Fruit fly (Drosophila melanogaster) whole organism, prepupa: Measurements from ENCODE around the gene yuri.

Experiments used
- CG10669 ChIP-seq: fragments of 200-800 bp; sonication (Bioruptor generic); optimal IDR thresholded peaks from 3 replicates; lab custom pipeline; 2018; ENCODE audit warnings: missing biosample characterization, mild to moderate bottlenecking, missing genetic modification characterization, moderate library complexity
- CG11294 ChIP-seq: fragments of 200-800 bp; sonication (Bioruptor generic); IDR thresholded peaks from 2 replicates; pipeline ENCODE4 v1.3.6; 2022; ENCODE audit warnings: missing biosample characterization, missing genetic modification characterization
- CG11762 ChIP-seq: fragments of 200-800 bp; sonication (Bioruptor generic); optimal IDR thresholded peaks from 3 replicates; lab custom pipeline; 2016; ENCODE audit warnings: missing biosample characterization, missing genetic modification characterization; ENCODE audit not compliant: insufficient read depth
- CG11902 ChIP-seq: fragments of 200-800 bp; sonication (Bioruptor generic); optimal IDR thresholded peaks from 3 replicates; lab custom pipeline; 2016; ENCODE audit warnings: missing biosample characterization, missing genetic modification characterization
- CG16779 ChIP-seq: fragments of 200-800 bp; sonication (Bioruptor generic); optimal IDR thresholded peaks from 3 replicates; lab custom pipeline; 2017; ENCODE audit warnings: missing biosample characterization, mild to moderate bottlenecking, missing genetic modification characterization
- CG3032 ChIP-seq: fragments of 200-800 bp; optimal IDR thresholded peaks from 2 replicates; lab custom pipeline; 2019; ENCODE audit warnings: missing biosample characterization, mild to moderate bottlenecking, missing genetic modification characterization, moderate library complexity
- CG31627 ChIP-seq: fragments of 200-800 bp; sonication (Bioruptor generic); optimal IDR thresholded peaks from 3 replicates; lab custom pipeline; 2016; ENCODE audit warnings: missing biosample characterization, missing genetic modification characterization
- CG32006 ChIP-seq: fragments of 200-800 bp; sonication (Bioruptor generic); optimal IDR thresholded peaks from 3 replicates; lab custom pipeline; 2017; ENCODE audit warnings: missing biosample characterization, mild to moderate bottlenecking, missing genetic modification characterization
- CG34406 ChIP-seq: fragments of 200-800 bp; sonication (Bioruptor generic); optimal IDR thresholded peaks from 3 replicates; lab custom pipeline; 2016; ENCODE audit warnings: missing biosample characterization, missing genetic modification characterization
- CG6163 ChIP-seq: fragments of 200-800 bp; sonication (Bioruptor generic); IDR thresholded peaks from 3 replicates; pipeline ENCODE4 v1.3.6; 2022; ENCODE audit warnings: missing biosample characterization, missing genetic modification characterization
- CG6276 ChIP-seq: fragments of 200-800 bp; sonication (Bioruptor generic); optimal IDR thresholded peaks from 2 replicates; lab custom pipeline; 2017; ENCODE audit warnings: missing biosample characterization, mild to moderate bottlenecking, missing genetic modification characterization
- CG6792 ChIP-seq: fragments of 200-800 bp; sonication (Bioruptor generic); optimal IDR thresholded peaks from 3 replicates; lab custom pipeline; 2016; ENCODE audit warnings: missing biosample characterization, missing genetic modification characterization
- CG8119 ChIP-seq: fragments of 200-800 bp; sonication (Bioruptor generic); IDR thresholded peaks from 3 replicates; pipeline ENCODE4 v1.3.6; 2022; ENCODE audit warnings: missing biosample characterization, missing genetic modification characterization
- CG8319 ChIP-seq: fragments of 200-800 bp; sonication (Bioruptor generic); optimal IDR thresholded peaks from 3 replicates; lab custom pipeline; 2016; ENCODE audit warnings: missing biosample characterization, missing genetic modification characterization
- CG8632 ChIP-seq: fragments of 200-800 bp; sonication (Bioruptor generic); optimal IDR thresholded peaks from 3 replicates; lab custom pipeline; 2016; ENCODE audit warnings: missing biosample characterization, missing genetic modification characterization
- CG9139 ChIP-seq: fragments of 200-800 bp; sonication (Bioruptor generic); optimal IDR thresholded peaks from 3 replicates; lab custom pipeline; 2017; ENCODE audit warnings: missing biosample characterization, mild to moderate bottlenecking, missing genetic modification characterization
- Eip75B ChIP-seq: fragments of 200-800 bp; sonication (Bioruptor generic); optimal IDR thresholded peaks from 3 replicates; lab custom pipeline; 2016; ENCODE audit warnings: missing biosample characterization, missing genetic modification characterization
- Eip93F ChIP-seq: fragments of 200-800 bp; sonication (Bioruptor generic); optimal IDR thresholded peaks from 2 replicates; lab custom pipeline; 2016; ENCODE audit warnings: missing biosample characterization, mild to moderate bottlenecking, missing genetic modification characterization
- Ets21C ChIP-seq: fragments of 200-800 bp; sonication (Bioruptor generic); optimal IDR thresholded peaks from 3 replicates; lab custom pipeline; 2016; ENCODE audit warnings: missing biosample characterization, missing genetic modification characterization
- Ets96B ChIP-seq: fragments of 200-800 bp; optimal IDR thresholded peaks from 2 replicates; lab custom pipeline; 2019; ENCODE audit warnings: missing biosample characterization, mild to moderate bottlenecking, missing genetic modification characterization, moderate library complexity
- Hr39 ChIP-seq: fragments of 200-800 bp; sonication (Bioruptor generic); optimal IDR thresholded peaks from 2 replicates; lab custom pipeline; 2016; ENCODE audit warnings: missing biosample characterization, missing genetic modification characterization
- OdsH ChIP-seq: fragments of 200-800 bp; sonication (Bioruptor generic); optimal IDR thresholded peaks from 3 replicates; lab custom pipeline; 2016; ENCODE audit warnings: missing biosample characterization, missing genetic modification characterization
- Smox ChIP-seq: fragments of 200-800 bp; sonication (Bioruptor generic); optimal IDR thresholded peaks from 3 replicates; lab custom pipeline; 2016; ENCODE audit warnings: missing biosample characterization, missing genetic modification characterization
- Sox102F ChIP-seq: fragments of 200-800 bp; sonication (Bioruptor generic); optimal IDR thresholded peaks from 2 replicates; lab custom pipeline; 2016; ENCODE audit warnings: missing biosample characterization, mild to moderate bottlenecking, missing genetic modification characterization
- Sox15 ChIP-seq: fragments of 200-800 bp; sonication (Bioruptor generic); optimal IDR thresholded peaks from 3 replicates; lab custom pipeline; 2016; ENCODE audit warnings: missing biosample characterization, missing genetic modification characterization
- cyc ChIP-seq: fragments of 200-800 bp; sonication (Bioruptor generic); optimal IDR thresholded peaks from 3 replicates; lab custom pipeline; 2016; ENCODE audit warnings: missing biosample characterization, missing genetic modification characterization
- dac ChIP-seq: fragments of 200-800 bp; sonication (Bioruptor generic); optimal IDR thresholded peaks from 2 replicates; lab custom pipeline; 2017; ENCODE audit warnings: missing biosample characterization, mild to moderate bottlenecking, missing genetic modification characterization
- eg ChIP-seq: fragments of 200-800 bp; sonication (Bioruptor generic); IDR thresholded peaks from 3 replicates; pipeline ENCODE4 v1.3.6; 2022; ENCODE audit warnings: missing biosample characterization, missing genetic modification characterization
- esn ChIP-seq: fragments of 200-800 bp; sonication (Bioruptor generic); optimal IDR thresholded peaks from 2 replicates; lab custom pipeline; 2016; ENCODE audit warnings: missing biosample characterization, mild to moderate bottlenecking, missing genetic modification characterization, moderate library complexity
- fd59A ChIP-seq: fragments of 200-800 bp; sonication (Bioruptor generic); optimal IDR thresholded peaks from 2 replicates; lab custom pipeline; 2017; ENCODE audit warnings: missing biosample characterization, mild to moderate bottlenecking, missing genetic modification characterization, missing genetic modification reagents
- fd85E ChIP-seq: fragments of 200-800 bp; sonication (Bioruptor generic); optimal IDR thresholded peaks from 3 replicates; lab custom pipeline; 2016; ENCODE audit warnings: missing biosample characterization, missing genetic modification characterization
- fkh ChIP-seq: fragments of 200-800 bp; sonication (Bioruptor generic); optimal IDR thresholded peaks from 3 replicates; lab custom pipeline; 2017; ENCODE audit warnings: missing biosample characterization, mild to moderate bottlenecking, missing genetic modification characterization, moderate library complexity
- pdm3 ChIP-seq: fragments of 200-800 bp; sonication (Bioruptor generic); optimal IDR thresholded peaks from 3 replicates; lab custom pipeline; 2016; ENCODE audit warnings: missing biosample characterization, missing genetic modification characterization
- salr ChIP-seq, 2 experiments: fragments of 200-800 bp; sonication (Bioruptor generic); optimal IDR thresholded peaks; 3 replicates each; lab custom pipeline; 2016 to 2018; ENCODE audit warnings: missing biosample characterization in 2 of 2, missing genetic modification characterization in 2 of 2, mild to moderate bottlenecking in 1 of 2
- spab ChIP-seq: fragments of 200-800 bp; sonication (Bioruptor generic); optimal IDR thresholded peaks from 2 replicates; lab custom pipeline; 2017; ENCODE audit warnings: missing biosample characterization, mild to moderate bottlenecking, missing genetic modification characterization, missing genetic modification reagents
- ss ChIP-seq, 2 experiments: fragments of 200-800 bp; sonication (Bioruptor generic); optimal IDR thresholded peaks; 2 replicates in 1 of 2; 3 replicates in 1 of 2; lab custom pipeline; 2017 to 2018; ENCODE audit warnings: mild to moderate bottlenecking in 2 of 2, missing biosample characterization in 2 of 2, missing genetic modification characterization in 2 of 2, moderate library complexity in 1 of 2
- svp ChIP-seq: fragments of 200-800 bp; sonication (Bioruptor generic); peaks from one replicate; lab custom pipeline; 2016; ENCODE audit warnings: missing biosample characterization, missing genetic modification characterization
- topi ChIP-seq: fragments of 200-800 bp; sonication (Bioruptor generic); optimal IDR thresholded peaks from 3 replicates; lab custom pipeline; 2016; ENCODE audit warnings: missing biosample characterization, missing genetic modification characterization
- vri ChIP-seq: fragments of 200-800 bp; sonication (Bioruptor generic); optimal IDR thresholded peaks from 3 replicates; lab custom pipeline; 2016; ENCODE audit warnings: missing biosample characterization, mild to moderate bottlenecking, missing genetic modification characterization

Gene yuri

dm6 chr2L:15304359-15304758, 39.9 kb upstream of the yuri start (continued):
- TF ChIP-seq Eip75B (GFP tag; lab: Kevin White, UChicago) (peak; percentile 46), spab (peak; percentile 26), topi (GFP tag; lab: Kevin White, UChicago) (peak; percentile 68), CG6276 (GFP tag; lab: Kevin White, UChicago) (peak; percentile 73), esn (GFP tag; lab: Kevin White, UChicago) (peak; percentile 82), CG31627 (GFP tag; lab: Kevin White, UChicago) (peak; percentile 54), CG9139 (GFP tag; lab: Kevin White, UChicago) (no peak), Eip93F (GFP tag; lab: Kevin White, UChicago) (no peak), ss (GFP tag; optimal IDR thresholded peaks at IDR 0.05; lab: Kevin White, UChicago) (peak in 1 of 2 experiments; percentile 12), pdm3 (GFP tag; lab: Kevin White, UChicago) (peak; percentile 62), cyc (GFP tag; lab: Kevin White, UChicago) (peak; percentile 63), Smox (GFP tag; lab: Kevin White, UChicago) (peak; percentile 65), fd59A (GFP tag; lab: Kevin White, UChicago) (peak; percentile 11), CG16779 (tag; lab: Kevin White, UChicago) (no peak), fkh (no peak), svp (GFP tag; lab: Kevin White, UChicago) (peak; percentile 85), Hr39 (peak; percentile 8)
- TF ChIP-seq, all 60 proteins: peak for 44

DNA sequence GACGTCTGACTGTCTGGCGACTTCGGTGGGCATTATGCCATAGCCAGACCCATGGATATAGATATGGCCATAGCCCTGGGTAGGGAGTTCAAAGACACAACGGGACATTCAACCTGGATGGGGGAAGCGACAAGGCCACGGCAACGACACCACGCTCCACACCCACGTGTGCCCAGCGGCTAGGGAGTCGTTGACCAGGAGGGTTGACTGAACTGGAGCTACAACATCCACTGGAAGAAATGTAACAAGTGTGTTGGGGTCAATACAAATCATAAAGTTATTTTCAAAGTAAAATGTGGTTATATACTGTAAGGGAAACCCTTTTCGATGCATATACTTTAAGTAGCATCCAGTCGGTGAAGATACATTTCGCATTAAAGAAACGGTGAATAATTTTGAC, 37.3 kb upstream of the yuri start:
- peak; percentile 23 for TF ChIP-seq svp (GFP tag; lab: Kevin White, UChicago)
- no peak for TF ChIP-seq CG11294 (GFP tag; lab: Robert Waterston, UW)
- TF ChIP-seq, all 60 proteins: peak for 1

dm6 chr2L:15297508-15297907, 33.0 kb upstream of the yuri start, which contains the start of gene CG15262:
Gene CG15262 (plus strand): TSS chr2L:15297808.
- no peak for TF ChIP-seq CG6792 (GFP tag; lab: Kevin White, UChicago)
- TF ChIP-seq CG8319: no peak
- TF ChIP-seq CG8119 (GFP tag; lab: Robert Waterston, UW): no peak
- no peak for TF ChIP-seq CG11902 (GFP tag; lab: Kevin White, UChicago)
- no peak for TF ChIP-seq OdsH (GFP tag; lab: Kevin White, UChicago)
- TF ChIP-seq dac (GFP tag; lab: Kevin White, UChicago): no peak
- no peak for TF ChIP-seq topi (GFP tag; lab: Kevin White, UChicago)
- no peak for TF ChIP-seq Sox15
- TF ChIP-seq CG11762 (GFP tag; lab: Kevin White, UChicago): no peak
- no peak for TF ChIP-seq Ets21C (GFP tag; lab: Kevin White, UChicago)
- TF ChIP-seq vri (GFP tag; lab: Kevin White, UChicago): no peak
- no peak for TF ChIP-seq salr (GFP tag; optimal IDR thresholded peaks at IDR 0.05; lab: Kevin White, UChicago)
- TF ChIP-seq CG6163: no peak
- no peak for TF ChIP-seq CG6276 (GFP tag; lab: Kevin White, UChicago)
- TF ChIP-seq CG34406: no peak
- no peak for TF ChIP-seq Sox102F (GFP tag; lab: Kevin White, UChicago)
- no peak for TF ChIP-seq CG32006 (GFP tag; lab: Kevin White, UChicago)
- no peak for TF ChIP-seq CG10669

DNA sequence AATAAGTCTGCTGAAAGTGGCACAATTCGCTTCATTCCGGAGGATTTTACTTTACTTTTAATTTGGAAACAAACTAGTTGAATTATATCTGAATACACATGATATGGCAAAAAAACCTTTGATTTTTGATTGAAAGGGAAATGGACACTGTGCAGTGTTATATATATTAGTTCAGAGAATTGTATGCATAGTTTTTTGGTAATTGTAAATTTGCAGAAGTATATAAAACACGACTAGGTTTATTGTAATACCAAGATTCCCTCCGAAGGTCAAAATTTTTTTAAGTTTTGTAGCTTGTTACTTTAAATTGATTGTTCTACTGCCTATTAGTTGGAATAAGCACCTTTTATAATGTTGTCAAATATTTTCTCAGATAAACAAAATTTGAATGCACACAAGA, 27.6 kb upstream of the yuri start, which contains the start of gene CG15260:
CG15260 (minus strand) TSS at position 101 of the 400 bp plus-strand sequence.
- TF ChIP-seq fd85E (GFP tag; lab: Kevin White, UChicago) (no peak), CG3032 (no peak), Smox (GFP tag; lab: Kevin White, UChicago) (no peak), eg (GFP tag; lab: Robert Waterston, UW) (no peak), vri (GFP tag; lab: Kevin White, UChicago) (no peak), Sox102F (GFP tag; lab: Kevin White, UChicago) (no peak), ss (GFP tag; optimal IDR thresholded peaks at IDR 0.05; lab: Kevin White, UChicago) (no peak), CG10669 (no peak), fkh (no peak), esn (GFP tag; lab: Kevin White, UChicago) (no peak), Ets96B (no peak), CG8632 (GFP tag; lab: Kevin White, UChicago) (no peak), CG32006 (GFP tag; lab: Kevin White, UChicago) (no peak), dac (GFP tag; lab: Kevin White, UChicago) (no peak), spab (no peak)
